Worm (Caenorhabditis elegans): Measurements from ENCODE around the gene cpg-19.

cpg-19 gene

ce11 chrX:16613266-16613665 lies 8.3 kb upstream of the cpg-19 start, which contains the start of gene ain-1:
TSS of gene ain-1 (plus strand) at chrX:16613451.
- TF ChIP-seq hnd-1 (tag; optimal IDR thresholded peaks at IDR 0.05) (no peak), tbx-37 (GFP tag; conservative IDR thresholded peaks at IDR 0.05) (no peak), hmbx-1 (tag; optimal IDR thresholded peaks at IDR 0.05) (no peak), F13C5.2 (tag; optimal IDR thresholded peaks at IDR 0.05) (no peak), B0310.2 (tag; optimal IDR thresholded peaks at IDR 0.05) (no peak), scrt-1 (GFP tag; IDR thresholded peaks at IDR 0.05) (no peak), aly-1 (tag; optimal IDR thresholded peaks at IDR 0.05) (no peak), sea-1 (GFP tag; conservative IDR thresholded peaks at IDR 0.05) (no peak), ama-1 (optimal IDR thresholded peaks at IDR 0.05) (no peak)

ce11 chrX:16614094-16614493 lies 7.5 kb upstream of the cpg-19 start:
- TF ChIP-seq B0310.2 (tag; optimal IDR thresholded peaks at IDR 0.05) (no peak), aly-1 (tag; optimal IDR thresholded peaks at IDR 0.05) (peak; percentile 39)

ce11 chrX:16617427-16618128 lies 4.0 kb upstream of the cpg-19 start:
- no peak for TF ChIP-seq ets-7 (tag; optimal IDR thresholded peaks at IDR 0.05)
- no peak for TF ChIP-seq aly-1 (tag; optimal IDR thresholded peaks at IDR 0.05)
- TF ChIP-seq hnd-1 (tag; optimal IDR thresholded peaks at IDR 0.05): no peak
- no peak for TF ChIP-seq tbx-11 (GFP tag; IDR thresholded peaks at IDR 0.05)
- no peak for TF ChIP-seq flt-1 (GFP tag; IDR thresholded peaks at IDR 0.05)
- TF ChIP-seq hmbx-1 (tag; optimal IDR thresholded peaks at IDR 0.05): no peak
- TF ChIP-seq sea-1 (GFP tag; conservative IDR thresholded peaks at IDR 0.05): no peak

ce11 chrX:16618129-16618525 lies 3.5 kb upstream of the cpg-19 start:
- no peak for TF ChIP-seq B0310.2 (tag; optimal IDR thresholded peaks at IDR 0.05)
- TF ChIP-seq pes-1 (GFP tag; IDR thresholded peaks at IDR 0.05): 0 out of 2 replicates have a peak, but pooled peaks have one; percentile 27

- TF ChIP-seq hmbx-1 (tag; optimal IDR thresholded peaks at IDR 0.05) (no peak), hmg-4 (GFP tag; optimal IDR thresholded peaks at IDR 0.05) (no peak), hnd-1 (tag; optimal IDR thresholded peaks at IDR 0.05) (no peak), B0310.2 (tag; optimal IDR thresholded peaks at IDR 0.05) (no peak), ets-7 (tag; optimal IDR thresholded peaks at IDR 0.05) (no peak)
These were observed 2.9 kb upstream of the cpg-19 start for ce11 chrX:16618727-16619126.

- no peak for TF ChIP-seq ceh-36 (tag; optimal IDR thresholded peaks at IDR 0.05)
- TF ChIP-seq B0310.2 (tag; optimal IDR thresholded peaks at IDR 0.05): no peak
- TF ChIP-seq tbx-37 (GFP tag; conservative IDR thresholded peaks at IDR 0.05): no peak
- TF ChIP-seq scrt-1 (GFP tag; IDR thresholded peaks at IDR 0.05): no peak
- no peak for TF ChIP-seq hmbx-1 (tag; optimal IDR thresholded peaks at IDR 0.05)
- TF ChIP-seq tbx-11 (GFP tag; IDR thresholded peaks at IDR 0.05): no peak
- no peak for TF ChIP-seq ama-1 (optimal IDR thresholded peaks at IDR 0.05)
- TF ChIP-seq ceh-13 (GFP tag; optimal IDR thresholded peaks at IDR 0.05): no peak
- TF ChIP-seq pes-1 (GFP tag; IDR thresholded peaks at IDR 0.05): no peak
- no peak for TF ChIP-seq hnd-1 (tag; optimal IDR thresholded peaks at IDR 0.05)
These were observed 2.4 kb upstream of the cpg-19 start for ce11 chrX:16619158-16619557.

- TF ChIP-seq sea-1 (GFP tag; conservative IDR thresholded peaks at IDR 0.05): no peak
- TF ChIP-seq pes-1 (GFP tag; IDR thresholded peaks at IDR 0.05): no peak
These were observed 1.7 kb downstream of the cpg-19 start for ce11 chrX:16623269-16623668.

- no peak for TF ChIP-seq hnd-1 (tag; optimal IDR thresholded peaks at IDR 0.05)
- TF ChIP-seq tbx-37 (GFP tag; conservative IDR thresholded peaks at IDR 0.05): no peak
- no peak for TF ChIP-seq B0310.2 (tag; optimal IDR thresholded peaks at IDR 0.05)
- TF ChIP-seq sea-1 (GFP tag; conservative IDR thresholded peaks at IDR 0.05): no peak
- TF ChIP-seq flt-1 (GFP tag; IDR thresholded peaks at IDR 0.05): no peak
- TF ChIP-seq hmbx-1 (tag; optimal IDR thresholded peaks at IDR 0.05): no peak
- no peak for TF ChIP-seq scrt-1 (GFP tag; IDR thresholded peaks at IDR 0.05)
- TF ChIP-seq tra-4 (tag; optimal IDR thresholded peaks at IDR 0.05): no peak
- no peak for TF ChIP-seq tbx-11 (GFP tag; IDR thresholded peaks at IDR 0.05)
- TF ChIP-seq ceh-13 (GFP tag; optimal IDR thresholded peaks at IDR 0.05): no peak
- TF ChIP-seq ama-1 (optimal IDR thresholded peaks at IDR 0.05): no peak
- TF ChIP-seq ets-7 (tag; optimal IDR thresholded peaks at IDR 0.05): no peak
- no peak for TF ChIP-seq pes-1 (GFP tag; IDR thresholded peaks at IDR 0.05)
- TF ChIP-seq ceh-36 (tag; optimal IDR thresholded peaks at IDR 0.05): no peak
- TF ChIP-seq hmg-4 (GFP tag; optimal IDR thresholded peaks at IDR 0.05): no peak
- no peak for TF ChIP-seq F13C5.2 (tag; optimal IDR thresholded peaks at IDR 0.05)
- no peak for TF ChIP-seq aly-1 (tag; optimal IDR thresholded peaks at IDR 0.05)
These were observed 3.6 kb downstream of the cpg-19 start for ce11 chrX:16625078-16625808.

ce11 chrX:16626817-16627216 lies 5.2 kb downstream of the cpg-19 start:
- no peak for TF ChIP-seq flt-1 (GFP tag; IDR thresholded peaks at IDR 0.05)
- no peak for TF ChIP-seq ceh-13 (GFP tag; optimal IDR thresholded peaks at IDR 0.05)
- no peak for TF ChIP-seq scrt-1 (GFP tag; IDR thresholded peaks at IDR 0.05)
- no peak for TF ChIP-seq aly-1 (tag; optimal IDR thresholded peaks at IDR 0.05)

All from whole organism, early embryonic.